Worm (Caenorhabditis elegans) whole organism, L1 larva: ENCODE results near the gene htp-1.

ENCODE experiments used
- C04F5.9 ChIP-seq: sonication (generic microtip); optimal IDR thresholded peaks from 2 replicates; lab custom pipeline; 2016; ENCODE audit warnings: missing genetic modification characterization, missing compliant biosample characterization
- F16B12.6 ChIP-seq: fragments of 150-350 bp; optimal IDR thresholded peaks from 2 replicates; lab custom pipeline; 2014; ENCODE audit warnings: missing biosample characterization, missing genetic modification characterization
- Y116A8C.19 ChIP-seq: sonication (generic microtip); optimal IDR thresholded peaks from 2 replicates; lab custom pipeline; 2016; ENCODE audit warnings: missing compliant biosample characterization, missing genetic modification characterization, borderline replicate concordance
- aly-2 ChIP-seq: fragments of 150-350 bp; optimal IDR thresholded peaks from 2 replicates; lab custom pipeline; 2014; ENCODE audit warnings: missing biosample characterization, missing genetic modification characterization
- ceh-63 ChIP-seq: fragments of 200-800 bp; sonication (Bioruptor generic); optimal IDR thresholded peaks from 2 replicates; lab custom pipeline; 2018; ENCODE audit warnings: mild to moderate bottlenecking, missing genetic modification characterization, missing compliant biosample characterization
- ceh-8 ChIP-seq: fragments of 200-800 bp; sonication (Bioruptor generic); optimal IDR thresholded peaks from 2 replicates; lab custom pipeline; 2018; ENCODE audit warnings: mild to moderate bottlenecking, missing genetic modification characterization, moderate library complexity, missing compliant biosample characterization
- ceh-90 ChIP-seq: sonication (generic microtip); optimal IDR thresholded peaks from 2 replicates; lab custom pipeline; 2016; ENCODE audit warnings: missing genetic modification characterization, missing compliant biosample characterization
- dpl-1 ChIP-seq, 3 experiments: fragments of 150-350 bp in 2 of 3; sonication (generic microtip) in 1 of 3; optimal IDR thresholded peaks; 2 replicates each; lab custom pipeline; 2014 to 2017; ENCODE audit warnings: missing biosample characterization in 3 of 3, missing genetic modification characterization in 3 of 3, missing genetic modification reagents in 3 of 3
- efl-1 ChIP-seq, 4 experiments: fragments of 150-350 bp; optimal IDR thresholded peaks in 3 of 4; peaks in 1 of 4; 1 replicate in 1 of 4; 2 replicates in 3 of 4; lab custom pipeline; 2014; ENCODE audit warnings: missing biosample characterization in 2 of 4, missing genetic modification characterization in 2 of 4, missing genetic modification reagents in 2 of 4
- egl-13 ChIP-seq: sonication (generic microtip); optimal IDR thresholded peaks from 2 replicates; lab custom pipeline; 2016; ENCODE audit warnings: missing genotype, missing genetic modification reagents, missing genetic modification characterization, missing compliant biosample characterization
- elt-2 ChIP-seq: sonication (generic microtip); optimal IDR thresholded peaks from 2 replicates; lab custom pipeline; 2016; ENCODE audit warnings: missing genetic modification characterization, mild to moderate bottlenecking, inconsistent platforms, missing compliant biosample characterization, missing genetic modification reagents
- elt-3 ChIP-seq, 6 experiments: fragments of 150-350 bp in 1 of 6; sonication (generic microtip); optimal IDR thresholded peaks; 2 replicates each; lab custom pipeline; 2017 to 2018; ENCODE audit warnings: missing biosample characterization in 6 of 6, missing genetic modification characterization in 6 of 6, inconsistent platforms in 1 of 6
- fkh-8 ChIP-seq: sonication (generic microtip); optimal IDR thresholded peaks from 2 replicates; lab custom pipeline; 2016; ENCODE audit warnings: mild to moderate bottlenecking, missing genetic modification characterization, missing compliant biosample characterization
- hlh-17 ChIP-seq: fragments of 200-800 bp; sonication (Bioruptor generic); optimal IDR thresholded peaks from 2 replicates; lab custom pipeline; 2018; ENCODE audit warnings: missing genetic modification characterization, mild to moderate bottlenecking, missing compliant biosample characterization, moderate library complexity, borderline replicate concordance
- hlh-4 ChIP-seq: sonication (generic microtip); optimal IDR thresholded peaks from 2 replicates; lab custom pipeline; 2016; ENCODE audit warnings: mild to moderate bottlenecking, missing genetic modification characterization, missing compliant biosample characterization
- lin-13 ChIP-seq: fragments of 150-350 bp; optimal IDR thresholded peaks from 2 replicates; lab custom pipeline; 2014; ENCODE audit warnings: missing biosample characterization, missing genetic modification reagents, missing genetic modification characterization
- lin-35 ChIP-seq, 2 experiments: fragments of 150-350 bp; optimal IDR thresholded peaks; 2 replicates each; lab custom pipeline; 2014; ENCODE audit warnings: missing biosample characterization in 2 of 2, missing genetic modification characterization in 2 of 2, missing genetic modification reagents in 2 of 2
- lin-39 ChIP-seq: fragments of 150-350 bp; optimal IDR thresholded peaks from 2 replicates; lab custom pipeline; 2014; ENCODE audit warnings: missing biosample characterization, missing genetic modification reagents, missing genetic modification characterization
- lir-3 ChIP-seq: sonication (generic microtip); optimal IDR thresholded peaks from 2 replicates; lab custom pipeline; 2016; ENCODE audit warnings: mild to moderate bottlenecking, missing genetic modification characterization, moderate library complexity, missing compliant biosample characterization; ENCODE audit not compliant: poor library complexity
- lsy-2 ChIP-seq, 2 experiments: fragments of 150-350 bp; optimal IDR thresholded peaks; 2 replicates each; lab custom pipeline; 2014; ENCODE audit warnings: missing biosample characterization in 2 of 2, missing genetic modification characterization in 2 of 2
- mab-9 ChIP-seq: fragments of 200-800 bp; sonication (Bioruptor generic); IDR thresholded peaks from 2 replicates; pipeline ENCODE4 v1.3.6; 2022; ENCODE audit warnings: missing genetic modification reagents, missing genetic modification characterization, missing compliant biosample characterization
- mep-1 ChIP-seq: fragments of 150-350 bp; optimal IDR thresholded peaks from 2 replicates; lab custom pipeline; 2014; ENCODE audit warnings: missing biosample characterization, missing genetic modification characterization
- nhr-11 ChIP-seq: fragments of 150-350 bp; optimal IDR thresholded peaks from 2 replicates; lab custom pipeline; 2014; ENCODE audit warnings: missing biosample characterization, missing genetic modification characterization
- nhr-20 ChIP-seq: sonication (generic microtip); optimal IDR thresholded peaks from 2 replicates; lab custom pipeline; 2016; ENCODE audit warnings: mild to moderate bottlenecking, missing genetic modification characterization, missing compliant biosample characterization
- nhr-28 ChIP-seq: fragments of 150-350 bp; optimal IDR thresholded peaks from 2 replicates; lab custom pipeline; 2014; ENCODE audit warnings: missing biosample characterization, missing genetic modification characterization
- nhr-71 ChIP-seq: sonication (generic microtip); optimal IDR thresholded peaks from 2 replicates; lab custom pipeline; 2016; ENCODE audit warnings: mild to moderate bottlenecking, missing genetic modification characterization, moderate library complexity, missing compliant biosample characterization
- rnt-1 ChIP-seq: sonication (generic microtip); optimal IDR thresholded peaks from 2 replicates; lab custom pipeline; 2016; ENCODE audit warnings: mild to moderate bottlenecking, missing genetic modification characterization, moderate library complexity, missing compliant biosample characterization
- snpc-4 ChIP-seq: fragments of 150-350 bp; optimal IDR thresholded peaks from 2 replicates; lab custom pipeline; 2014; ENCODE audit warnings: missing biosample characterization, missing genetic modification characterization
- sox-4 ChIP-seq: sonication (generic microtip); optimal IDR thresholded peaks from 2 replicates; lab custom pipeline; 2016; ENCODE audit warnings: missing genetic modification characterization, missing compliant biosample characterization
- sup-37 ChIP-seq: fragments of 200-800 bp; sonication (Bioruptor generic); optimal IDR thresholded peaks from 2 replicates; lab custom pipeline; 2018; ENCODE audit warnings: mild to moderate bottlenecking, missing genetic modification characterization, missing compliant biosample characterization
- tbx-2 ChIP-seq: sonication (generic microtip); optimal IDR thresholded peaks from 2 replicates; lab custom pipeline; 2016; ENCODE audit warnings: missing genetic modification characterization, missing compliant biosample characterization
- tlp-1 ChIP-seq: fragments of 150-350 bp; optimal IDR thresholded peaks from 2 replicates; lab custom pipeline; 2014; ENCODE audit warnings: missing biosample characterization, missing genetic modification characterization
- unc-130 ChIP-seq: fragments of 150-350 bp; optimal IDR thresholded peaks from 2 replicates; lab custom pipeline; 2017; ENCODE audit warnings: missing biosample characterization, missing genetic modification characterization, inconsistent platforms
- vab-15 ChIP-seq: sonication (generic microtip); optimal IDR thresholded peaks from 2 replicates; lab custom pipeline; 2017; ENCODE audit warnings: missing genotype, mild to moderate bottlenecking, missing genetic modification characterization, missing compliant biosample characterization
- zag-1 ChIP-seq: fragments of 150-350 bp; optimal IDR thresholded peaks from 2 replicates; lab custom pipeline; 2014; ENCODE audit warnings: missing biosample characterization, missing genetic modification characterization
- zip-4 ChIP-seq: fragments of 200-800 bp; sonication (Bioruptor generic); optimal IDR thresholded peaks from 2 replicates; lab custom pipeline; 2018; ENCODE audit warnings: mild to moderate bottlenecking, missing genetic modification characterization, moderate library complexity, missing compliant biosample characterization

htp-1 gene

ce11 chrIV:5364135-5364609 is 27.2 kb downstream of the htp-1 start, which contains the start of the genes hda-6 and F41H10.4 (continued):
- TF ChIP-seq sox-4 (tag; lab: Kevin White, UChicago): peak; percentile 65
- peak; percentile 79 for TF ChIP-seq nhr-20 (tag; lab: Kevin White, UChicago)
- TF ChIP-seq hlh-4: no peak
- TF ChIP-seq tbx-2: peak; percentile 88
- peak in 2 of 6 experiments; percentile 31 to 42 for TF ChIP-seq elt-3 (tag; optimal IDR thresholded peaks at IDR 0.05; lab: Kevin White, UChicago)
- TF ChIP-seq lin-39 (tag; lab: Kevin White, UChicago): peak; percentile 31
- TF ChIP-seq unc-130 (tag; lab: Kevin White, UChicago): peak; percentile 92
- TF ChIP-seq nhr-28: no peak
- no peak for TF ChIP-seq zag-1 (tag; lab: Kevin White, UChicago)
- TF ChIP-seq zip-4 (GFP tag; lab: Kevin White, UChicago): peak; percentile 53
- TF ChIP-seq egl-13: peak; percentile 76
- TF ChIP-seq lir-3 (tag; lab: Kevin White, UChicago): peak; percentile 96
- peak; percentile 76 for TF ChIP-seq snpc-4 (tag; lab: Kevin White, UChicago)
- TF ChIP-seq rnt-1: peak; percentile 97
- TF ChIP-seq, all 84 proteins: peak for 51

- TF ChIP-seq F16B12.6 (tag; lab: Kevin White, UChicago) (no peak), ceh-90 (no peak), lin-13 (GFP tag; lab: Kevin White, UChicago) (no peak), sup-37 (GFP tag; lab: Kevin White, UChicago) (no peak), ceh-63 (GFP tag; lab: Kevin White, UChicago) (no peak)
Measured at ce11 chrIV:5360533-5360932, 30.8 kb downstream of the htp-1 start, which contains the start of gene F41H10.5. TSS of gene F41H10.5 (plus strand) at chrIV:5360907.

DNA sequence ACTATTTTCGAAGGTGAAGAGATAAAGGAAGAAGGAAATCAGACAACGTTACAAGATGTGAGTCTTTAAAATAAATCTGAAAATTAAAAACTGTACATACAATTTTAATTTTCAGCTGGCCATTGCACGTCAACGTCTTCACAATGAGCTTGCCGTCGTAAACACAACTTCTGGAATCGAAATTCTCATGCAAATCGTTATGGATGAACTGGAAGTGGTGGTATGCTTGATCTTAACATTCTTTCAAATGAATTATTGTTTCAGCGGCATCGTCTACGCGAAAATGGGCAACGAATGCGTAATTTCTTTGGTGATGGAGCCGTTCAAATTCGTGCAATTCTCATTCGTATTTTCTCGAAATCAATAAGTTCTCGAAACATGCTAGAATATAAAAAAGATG is 36.8 kb downstream of the htp-1 start:
- TF ChIP-seq Y116A8C.19 (no peak), ceh-8 (GFP tag; lab: Kevin White, UChicago) (no peak), aly-2 (tag; lab: Kevin White, UChicago) (no peak), nhr-71 (tag; lab: Kevin White, UChicago) (no peak), mab-9 (GFP tag; lab: Robert Waterston, UW) (no peak), egl-13 (no peak), vab-15 (tag; lab: Kevin White, UChicago) (no peak), lsy-2 (tag; optimal IDR thresholded peaks at IDR 0.05; lab: Kevin White, UChicago) (no peak)

ce11 chrIV:5354124-5354523 is 37.2 kb downstream of the htp-1 start, which contains the start of gene Y4C6B.1:
TSS of gene Y4C6B.1 (plus strand) at chrIV:5354488.
- TF ChIP-seq lsy-2 (tag; optimal IDR thresholded peaks at IDR 0.05; lab: Kevin White, UChicago) (peak; percentile 42 to 92), vab-15 (tag; lab: Kevin White, UChicago) (no peak), rnt-1 (peak; percentile 3), mab-9 (GFP tag; lab: Robert Waterston, UW) (no peak), lin-39 (tag; lab: Kevin White, UChicago) (no peak), hlh-17 (GFP tag; lab: Kevin White, UChicago) (no peak), fkh-8 (no peak), efl-1 (optimal IDR thresholded peaks at IDR 0.05; lab: Kevin White, UChicago) (peak; percentile 18 to 57), efl-1 (GFP tag; optimal IDR thresholded peaks at IDR 0.05 in 1 of 2; lab: Kevin White, UChicago) (peak; percentile 69 to 95), dpl-1 (GFP tag; optimal IDR thresholded peaks at IDR 0.05; lab: Kevin White, UChicago) (peak; percentile 21 to 74 (median 53)), elt-2 (tag; lab: Kevin White, UChicago) (no peak), mep-1 (tag; lab: Kevin White, UChicago) (no peak), hlh-4 (no peak), C04F5.9 (tag; lab: Kevin White, UChicago) (no peak), nhr-11 (no peak), snpc-4 (tag; lab: Kevin White, UChicago) (no peak), lin-35 (GFP tag; optimal IDR thresholded peaks at IDR 0.05; lab: Kevin White, UChicago) (peak; percentile 3 to 74), ceh-63 (GFP tag; lab: Kevin White, UChicago) (no peak), zag-1 (tag; lab: Kevin White, UChicago) (no peak), tlp-1 (no peak)
